Worm (Caenorhabditis elegans) whole organism, young adult: ENCODE measurements around the gene Y43F8B.28.

Experiments
- C06A6.2 ChIP-seq: fragments of 200-800 bp; sonication (Bioruptor generic); conservative IDR thresholded peaks from 2 replicates; pipeline ENCODE4 v1.3.6; 2022; ENCODE audit warnings: missing genetic modification characterization, missing compliant biosample characterization
- F39B2.1 ChIP-seq: fragments of 200-800 bp; sonication (Bioruptor generic); IDR thresholded peaks from 2 replicates; pipeline ENCODE4 v1.3.6; 2022; ENCODE audit warnings: missing genetic modification reagents, missing genetic modification characterization, missing compliant biosample characterization
- Y53G8AR.9 ChIP-seq: fragments of 200-800 bp; sonication (Bioruptor generic); conservative IDR thresholded peaks from 2 replicates; pipeline ENCODE4 v1.3.6; 2022; ENCODE audit warnings: missing genetic modification reagents, missing genetic modification characterization, missing compliant biosample characterization
- Y56A3A.18 ChIP-seq: fragments of 200-800 bp; sonication (Bioruptor generic); IDR thresholded peaks from 2 replicates; pipeline ENCODE4 v1.3.6; 2022; ENCODE audit warnings: missing genetic modification reagents, missing genetic modification characterization, missing compliant biosample characterization
- Y79H2A.3 ChIP-seq: fragments of 200-800 bp; sonication (Bioruptor generic); conservative IDR thresholded peaks from 2 replicates; pipeline ENCODE4 v1.3.6; 2022; ENCODE audit warnings: missing genetic modification reagents, missing genetic modification characterization, missing compliant biosample characterization
- ZK185.1 ChIP-seq: sonication (generic microtip); optimal IDR thresholded peaks from 2 replicates; lab custom pipeline; 2016; ENCODE audit warnings: mild to moderate bottlenecking, missing genetic modification characterization, missing compliant biosample characterization; ENCODE audit not compliant: poor library complexity, severe bottlenecking
- attf-6 ChIP-seq: fragments of 200-800 bp; sonication (Bioruptor generic); IDR thresholded peaks from 2 replicates; pipeline ENCODE4 v1.3.6; 2022; ENCODE audit warnings: missing genetic modification reagents, missing genetic modification characterization, missing compliant biosample characterization
- bed-1 ChIP-seq: fragments of 200-800 bp; sonication (Bioruptor generic); IDR thresholded peaks from 2 replicates; pipeline ENCODE4 v1.3.6; 2022; ENCODE audit warnings: missing genetic modification reagents, missing genetic modification characterization, missing compliant biosample characterization
- ccch-3 ChIP-seq: fragments of 200-800 bp; sonication (Bioruptor generic); optimal IDR thresholded peaks from 2 replicates; lab custom pipeline; 2018; ENCODE audit warnings: mild to moderate bottlenecking, missing genetic modification characterization, missing compliant biosample characterization
- ceh-100 ChIP-seq: fragments of 200-800 bp; sonication (Bioruptor generic); IDR thresholded peaks from 2 replicates; pipeline ENCODE4 v1.3.6; 2022; ENCODE audit warnings: missing genetic modification reagents, missing genetic modification characterization, missing compliant biosample characterization
- ceh-91 ChIP-seq: fragments of 200-800 bp; sonication (Bioruptor generic); IDR thresholded peaks from 2 replicates; pipeline ENCODE4 v1.3.6; 2022; ENCODE audit warnings: missing genetic modification reagents, missing genetic modification characterization, missing compliant biosample characterization
- dpl-1 ChIP-seq: fragments of 150-350 bp; optimal IDR thresholded peaks from 2 replicates; lab custom pipeline; 2014; ENCODE audit warnings: missing biosample characterization, missing genetic modification reagents, missing genetic modification characterization
- efl-1 ChIP-seq: fragments of 150-350 bp; optimal IDR thresholded peaks from 2 replicates; lab custom pipeline; 2014; ENCODE audit warnings: missing biosample characterization, missing genetic modification reagents, missing genetic modification characterization
- egrh-3 ChIP-seq: fragments of 200-800 bp; sonication (Bioruptor generic); IDR thresholded peaks from 2 replicates; pipeline ENCODE4 v1.3.6; 2022; ENCODE audit warnings: missing genetic modification reagents, missing genetic modification characterization, missing compliant biosample characterization
- ets-4 ChIP-seq: fragments of 200-800 bp; sonication (Bioruptor generic); optimal IDR thresholded peaks from 2 replicates; lab custom pipeline; 2018; ENCODE audit warnings: mild to moderate bottlenecking, missing genetic modification characterization, missing compliant biosample characterization
- hlh-26 ChIP-seq: fragments of 200-800 bp; sonication (Bioruptor generic); conservative IDR thresholded peaks from 2 replicates; pipeline ENCODE4 v1.3.6; 2022; ENCODE audit warnings: missing genetic modification reagents, missing genetic modification characterization, missing compliant biosample characterization
- hmg-1.2 ChIP-seq: fragments of 200-800 bp; sonication (Bioruptor generic); IDR thresholded peaks from 2 replicates; pipeline ENCODE4 v1.3.6; 2022; ENCODE audit warnings: missing genetic modification reagents, missing genetic modification characterization, missing compliant biosample characterization
- hsf-1 ChIP-seq: fragments of 200-800 bp; sonication (Bioruptor generic); IDR thresholded peaks from 2 replicates; pipeline ENCODE4 v1.3.6; 2022; ENCODE audit warnings: missing genetic modification reagents, missing genetic modification characterization, missing compliant biosample characterization
- lag-1 ChIP-seq: fragments of 200-800 bp; sonication (Bioruptor generic); IDR thresholded peaks from 2 replicates; pipeline ENCODE4 v1.3.6; 2022; ENCODE audit warnings: missing genetic modification reagents, missing genetic modification characterization, missing compliant biosample characterization
- lin-35 ChIP-seq, 3 experiments: fragments of 150-350 bp in 2 of 3; sonication (generic microtip) in 1 of 3; optimal IDR thresholded peaks; 2 replicates each; lab custom pipeline; 2014 to 2018; ENCODE audit warnings: missing biosample characterization in 3 of 3, missing genetic modification characterization in 3 of 3, missing genetic modification reagents in 3 of 3
- lsl-1 ChIP-seq: fragments of 200-800 bp; sonication (Bioruptor generic); optimal IDR thresholded peaks from 2 replicates; lab custom pipeline; 2018; ENCODE audit warnings: mild to moderate bottlenecking, missing genetic modification characterization, moderate library complexity, missing compliant biosample characterization
- madf-8 ChIP-seq: fragments of 200-800 bp; sonication (Bioruptor generic); conservative IDR thresholded peaks from 2 replicates; pipeline ENCODE4 v1.3.6; 2022; ENCODE audit warnings: missing genetic modification reagents, missing genetic modification characterization, missing compliant biosample characterization
- mcd-1 ChIP-seq: fragments of 200-800 bp; sonication (Bioruptor generic); IDR thresholded peaks from 2 replicates; pipeline ENCODE4 v1.3.6; 2022; ENCODE audit warnings: missing genetic modification reagents, missing genetic modification characterization, missing compliant biosample characterization
- nfya-1 ChIP-seq: sonication (generic microtip); optimal IDR thresholded peaks from 2 replicates; lab custom pipeline; 2017; ENCODE audit warnings: antibody characterized with exemption, missing compliant biosample characterization, missing genetic modification characterization, borderline replicate concordance; ENCODE audit not compliant: insufficient read depth
- nhr-120 ChIP-seq: fragments of 200-800 bp; sonication (Bioruptor generic); IDR thresholded peaks from 2 replicates; pipeline ENCODE4 v1.3.6; 2022; ENCODE audit warnings: missing genetic modification characterization, missing compliant biosample characterization
- nhr-179 ChIP-seq: sonication (generic microtip); optimal IDR thresholded peaks from 2 replicates; lab custom pipeline; 2016; ENCODE audit warnings: mild to moderate bottlenecking, missing genetic modification characterization, missing compliant biosample characterization
- nhr-27 ChIP-seq: fragments of 200-800 bp; sonication (Bioruptor generic); optimal IDR thresholded peaks from 2 replicates; lab custom pipeline; 2018; ENCODE audit warnings: mild to moderate bottlenecking, missing genetic modification characterization, moderate library complexity, missing compliant biosample characterization
- nhr-80 ChIP-seq: sonication (generic microtip); optimal IDR thresholded peaks from 2 replicates; lab custom pipeline; 2016; ENCODE audit warnings: missing genetic modification characterization, missing compliant biosample characterization
- pha-4 ChIP-seq: fragments of 150-350 bp; sonication (generic microtip); optimal IDR thresholded peaks from 2 replicates; lab custom pipeline; 2014; ENCODE audit warnings: missing biosample characterization, missing genetic modification reagents, missing genetic modification characterization
- rec-8 ChIP-seq, 2 experiments: sonication (generic microtip); optimal IDR thresholded peaks; 2 replicates each; lab custom pipeline; 2016; ENCODE audit warnings: mild to moderate bottlenecking in 2 of 2, missing genetic modification characterization in 2 of 2, missing genetic modification reagents in 2 of 2, missing genotype in 2 of 2, missing biosample characterization in 1 of 2, missing compliant biosample characterization in 1 of 2, moderate library complexity in 1 of 2
- rpc-1 ChIP-seq, 2 experiments: fragments of 150-350 bp in 1 of 2; sonication (generic microtip) in 1 of 2; optimal IDR thresholded peaks; 2 replicates each; lab custom pipeline; 2014 to 2018; ENCODE audit warnings: missing biosample characterization in 1 of 2, missing genetic modification characterization in 1 of 2, missing genetic modification reagents in 1 of 2, missing genotype in 1 of 2
- snpc-1.1 ChIP-seq: sonication (generic microtip); optimal IDR thresholded peaks from 2 replicates; lab custom pipeline; 2017; ENCODE audit warnings: missing genetic modification characterization, mild to moderate bottlenecking, missing compliant biosample characterization, antibody characterized with exemption, moderate library complexity, missing genotype, missing genetic modification reagents; ENCODE audit not compliant: insufficient read depth
- snpc-3.4 ChIP-seq: sonication (generic microtip); optimal IDR thresholded peaks from 2 replicates; lab custom pipeline; 2017; ENCODE audit warnings: missing genetic modification characterization, mild to moderate bottlenecking, missing compliant biosample characterization, antibody characterized with exemption, moderate library complexity, missing genotype, missing genetic modification reagents
- tbp1 ChIP-seq: fragments of 200-800 bp; sonication (Bioruptor generic); optimal IDR thresholded peaks from 2 replicates; lab custom pipeline; 2018; ENCODE audit warnings: mild to moderate bottlenecking, missing genetic modification characterization, missing compliant biosample characterization
- unc-130 ChIP-seq: sonication (generic microtip); optimal IDR thresholded peaks from 2 replicates; lab custom pipeline; 2016; ENCODE audit warnings: missing genetic modification reagents, missing genetic modification characterization, missing compliant biosample characterization
- unc-62 ChIP-seq: fragments of 150-350 bp; optimal IDR thresholded peaks from 2 replicates; lab custom pipeline; 2014; ENCODE audit warnings: missing biosample characterization, missing genetic modification reagents, missing genetic modification characterization

Y43F8B.28 gene

ce11 chrV:19449544-19449943, 35.6 kb upstream of the Y43F8B.28 start, which contains the start of gene M04C3.5:
Gene M04C3.5 (plus strand): TSS chrV:19449733.
- peak; percentile 23 for TF ChIP-seq nhr-80
- no peak for TF ChIP-seq lsl-1 (GFP tag; lab: Kevin White, UChicago)
- TF ChIP-seq, all 124 proteins: peak for 1

ce11 chrV:19455650-19456049, 29.5 kb upstream of the Y43F8B.28 start, which contains the start of the genes Y43F8B.13 and Y43F8B.14:
Gene Y43F8B.13 (plus strand): TSS chrV:19455950.
Gene Y43F8B.14 (minus strand): TSS chrV:19455971.
- TF ChIP-seq hmg-1.2 (GFP tag; lab: Robert Waterston, UW) = no peak
- TF ChIP-seq tbp1 (GFP tag; lab: Kevin White, UChicago) = no peak
- no peak for TF ChIP-seq nhr-120
- no peak for TF ChIP-seq unc-130 (GFP tag; lab: Kevin White, UChicago)
- TF ChIP-seq ceh-91 (GFP tag; lab: Robert Waterston, UW) = no peak
- TF ChIP-seq unc-62 (GFP tag; lab: Kevin White, UChicago) = no peak
- no peak for TF ChIP-seq hlh-26 (GFP tag; lab: Robert Waterston, UW)
- TF ChIP-seq nfya-1 (tag; lab: Kevin White, UChicago) = no peak
- no peak for TF ChIP-seq dpl-1 (GFP tag; lab: Kevin White, UChicago)
- no peak for TF ChIP-seq lag-1 (GFP tag; lab: Robert Waterston, UW)
- TF ChIP-seq ZK185.1 (tag; lab: Kevin White, UChicago) = no peak
- no peak for TF ChIP-seq Y79H2A.3 (GFP tag; lab: Robert Waterston, UW)
- TF ChIP-seq Y53G8AR.9 (GFP tag; lab: Robert Waterston, UW) = no peak
- TF ChIP-seq snpc-1.1 (tag; lab: Kevin White, UChicago) = no peak
- TF ChIP-seq mcd-1 = no peak

ce11 chrV:19457120-19457519, 28.0 kb upstream of the Y43F8B.28 start, which contains the start of gene Y43F8B.24:
Gene Y43F8B.24 (plus strand): TSS chrV:19457420.
- TF ChIP-seq pha-4 (tag; lab: Kevin White, UChicago) = no peak
- no peak for TF ChIP-seq ets-4
- no peak for TF ChIP-seq Y53G8AR.9 (GFP tag; lab: Robert Waterston, UW)
- TF ChIP-seq lin-35 (GFP tag; optimal IDR thresholded peaks at IDR 0.05; lab: Kevin White, UChicago) = no peak
- TF ChIP-seq madf-8 (GFP tag; lab: Robert Waterston, UW) = no peak
- TF ChIP-seq C06A6.2 (GFP tag; lab: Robert Waterston, UW) = no peak
- no peak for TF ChIP-seq rec-8 (tag; optimal IDR thresholded peaks at IDR 0.05; lab: Kevin White, UChicago)
- TF ChIP-seq, all 124 proteins: peak for 0

ce11 chrV:19462020-19462419, 23.1 kb upstream of the Y43F8B.28 start, which contains the start of gene Y43F8B.15:
Gene Y43F8B.15 (minus strand): TSS chrV:19462120.
- TF ChIP-seq madf-8 (GFP tag; lab: Robert Waterston, UW) = no peak
- TF ChIP-seq nhr-179 (tag; lab: Kevin White, UChicago) = no peak
- TF ChIP-seq nhr-27 (tag; lab: Kevin White, UChicago) = no peak
- no peak for TF ChIP-seq ccch-3 (GFP tag; lab: Kevin White, UChicago)
- no peak for TF ChIP-seq attf-6 (GFP tag; lab: Robert Waterston, UW)
- no peak for TF ChIP-seq ets-4
- no peak for TF ChIP-seq lag-1 (GFP tag; lab: Robert Waterston, UW)

- TF ChIP-seq ceh-91 (GFP tag; lab: Robert Waterston, UW) = no peak
- no peak for TF ChIP-seq bed-1 (GFP tag; lab: Robert Waterston, UW)
- TF ChIP-seq ceh-100 (GFP tag; lab: Robert Waterston, UW) = no peak
- no peak for TF ChIP-seq efl-1
- no peak for TF ChIP-seq F39B2.1 (GFP tag; lab: Robert Waterston, UW)
- no peak for TF ChIP-seq rpc-1 (optimal IDR thresholded peaks at IDR 0.05; lab: Kevin White, UChicago)
- no peak for TF ChIP-seq rpc-1 (tag; optimal IDR thresholded peaks at IDR 0.05; lab: Kevin White, UChicago)
- no peak for TF ChIP-seq hsf-1 (GFP tag; lab: Robert Waterston, UW)
- TF ChIP-seq snpc-3.4 (tag; lab: Kevin White, UChicago) = no peak
- TF ChIP-seq C06A6.2 (GFP tag; lab: Robert Waterston, UW) = no peak
- no peak for TF ChIP-seq Y56A3A.18
- TF ChIP-seq snpc-1.1 (tag; lab: Kevin White, UChicago) = no peak
- no peak for TF ChIP-seq egrh-3 (GFP tag; lab: Robert Waterston, UW)
- TF ChIP-seq, all 124 proteins: peak for 0
Observed at ce11 chrV:19462612-19463011, 22.5 kb upstream of the Y43F8B.28 start, which contains the start of gene Y43F8B.25. Gene Y43F8B.25 (plus strand): TSS chrV:19462912.
